Worm (Caenorhabditis elegans) whole organism, L4 larva: Measurements from ENCODE around the gene F46H5.3.
A peak's percentile ranks its signal among the peaks of the same experiment; 100 is the strongest.

Experiments used
- D1046.2 ChIP-seq: fragments of 200-800 bp; sonication (Bioruptor generic); IDR thresholded peaks from 2 replicates; pipeline ENCODE4 v1.3.6; 2022; ENCODE audit warnings: missing genetic modification characterization, missing compliant biosample characterization
- F26F4.8 ChIP-seq: fragments of 200-800 bp; sonication (Bioruptor generic); conservative IDR thresholded peaks from 2 replicates; pipeline ENCODE4 v1.3.6; 2022; ENCODE audit warnings: missing genetic modification characterization, missing compliant biosample characterization
- F37D6.2 ChIP-seq: sonication (generic microtip); optimal IDR thresholded peaks from 2 replicates; lab custom pipeline; 2016; ENCODE audit warnings: mild to moderate bottlenecking, missing genetic modification characterization, missing compliant biosample characterization
- aha-1 ChIP-seq: fragments of 150-350 bp; peaks from one replicate; lab custom pipeline; 2014; ENCODE audit warnings: missing biosample characterization, missing genetic modification characterization
- attf-4 ChIP-seq: sonication (generic microtip); optimal IDR thresholded peaks from 3 replicates; lab custom pipeline; 2017; ENCODE audit warnings: missing biosample characterization, missing genetic modification characterization
- ceh-28 ChIP-seq: fragments of 150-350 bp; optimal IDR thresholded peaks from 2 replicates; lab custom pipeline; 2014; ENCODE audit warnings: missing biosample characterization, missing genetic modification reagents, missing genetic modification characterization
- ceh-32 ChIP-seq: sonication (generic microtip); optimal IDR thresholded peaks from 2 replicates; lab custom pipeline; 2016; ENCODE audit warnings: mild to moderate bottlenecking, missing genetic modification characterization, missing compliant biosample characterization; ENCODE audit not compliant: poor library complexity
- ces-1 ChIP-seq: fragments of 150-350 bp; sonication (generic microtip); optimal IDR thresholded peaks from 4 replicates; lab custom pipeline; 2014; ENCODE audit warnings: missing biosample characterization, missing genetic modification reagents, missing genetic modification characterization
- ctbp-1 ChIP-seq: fragments of 200-800 bp; sonication (Bioruptor generic); IDR thresholded peaks from 2 replicates; pipeline ENCODE4 v1.3.6; 2022; ENCODE audit warnings: missing genetic modification reagents, missing genetic modification characterization, missing compliant biosample characterization
- daf-12 ChIP-seq: fragments of 150-350 bp; optimal IDR thresholded peaks from 2 replicates; lab custom pipeline; 2014; ENCODE audit warnings: missing biosample characterization, missing genetic modification reagents, missing genetic modification characterization
- daf-16 ChIP-seq, 3 experiments: sonication (generic microtip); optimal IDR thresholded peaks; 2 replicates each; lab custom pipeline; 2016 to 2017; ENCODE audit warnings: missing genetic modification characterization in 3 of 3, missing genetic modification reagents in 3 of 3, mild to moderate bottlenecking in 2 of 3, missing compliant biosample characterization in 2 of 3, missing biosample characterization in 1 of 3, moderate library complexity in 1 of 3
- dmd-6 ChIP-seq: fragments of 200-800 bp; sonication (Bioruptor generic); IDR thresholded peaks from 2 replicates; pipeline ENCODE4 v1.3.6; 2022; ENCODE audit warnings: missing genetic modification reagents, missing genetic modification characterization, missing compliant biosample characterization
- dve-1 ChIP-seq: sonication (generic microtip); optimal IDR thresholded peaks from 2 replicates; lab custom pipeline; 2017; ENCODE audit warnings: antibody characterized with exemption, mild to moderate bottlenecking, missing genetic modification characterization, missing compliant biosample characterization; ENCODE audit not compliant: insufficient read depth
- egl-27 ChIP-seq: sonication (generic microtip); optimal IDR thresholded peaks from 3 replicates; lab custom pipeline; 2017; ENCODE audit warnings: missing biosample characterization, missing genetic modification reagents, missing genetic modification characterization
- egl-43 ChIP-seq: fragments of 200-800 bp; sonication (Bioruptor generic); IDR thresholded peaks from 2 replicates; pipeline ENCODE4 v1.3.6; 2022; ENCODE audit warnings: missing genetic modification reagents, missing genetic modification characterization, missing compliant biosample characterization
- fkh-10 ChIP-seq: fragments of 150-350 bp; optimal IDR thresholded peaks from 2 replicates; lab custom pipeline; 2014; ENCODE audit warnings: missing biosample characterization, missing genetic modification reagents, missing genetic modification characterization
- gei-8 ChIP-seq: fragments of 200-800 bp; sonication (Bioruptor generic); optimal IDR thresholded peaks from 2 replicates; lab custom pipeline; 2018; ENCODE audit warnings: mild to moderate bottlenecking, missing genetic modification characterization, missing compliant biosample characterization
- hif-1 ChIP-seq, 2 experiments: sonication (generic microtip); optimal IDR thresholded peaks; 2 replicates each; lab custom pipeline; 2016 to 2017; ENCODE audit warnings: missing compliant biosample characterization in 2 of 2, missing genetic modification characterization in 2 of 2, missing genetic modification reagents in 2 of 2, missing genotype in 2 of 2, mild to moderate bottlenecking in 1 of 2
- hlh-11 ChIP-seq: fragments of 200-800 bp; sonication (Bioruptor generic); optimal IDR thresholded peaks from 2 replicates; lab custom pipeline; 2018; ENCODE audit warnings: mild to moderate bottlenecking, missing genetic modification characterization, missing compliant biosample characterization
- hlh-30 ChIP-seq: sonication (generic microtip); optimal IDR thresholded peaks from 2 replicates; lab custom pipeline; 2017; ENCODE audit warnings: antibody characterized with exemption, mild to moderate bottlenecking, missing genetic modification characterization, missing compliant biosample characterization; ENCODE audit not compliant: insufficient read depth
- hmg-1.1 ChIP-seq: fragments of 200-800 bp; sonication (Bioruptor generic); IDR thresholded peaks from 2 replicates; pipeline ENCODE4 v1.3.6; 2022; ENCODE audit warnings: missing genetic modification reagents, missing genetic modification characterization, missing compliant biosample characterization
- lin-1 ChIP-seq: fragments of 200-800 bp; sonication (Bioruptor generic); IDR thresholded peaks from 2 replicates; pipeline ENCODE4 v1.3.6; 2022; ENCODE audit warnings: missing genetic modification reagents, missing genetic modification characterization, missing compliant biosample characterization
- lsy-2 ChIP-seq, 2 experiments: fragments of 150-350 bp in 1 of 2; sonication (generic microtip) in 1 of 2; optimal IDR thresholded peaks; 2 replicates each; lab custom pipeline; 2014 to 2017; ENCODE audit warnings: missing biosample characterization in 2 of 2, missing genetic modification characterization in 2 of 2
- mdl-1 ChIP-seq, 2 experiments: fragments of 150-350 bp in 1 of 2; sonication (generic microtip) in 1 of 2; optimal IDR thresholded peaks; 2 replicates each; lab custom pipeline; 2014 to 2017; ENCODE audit warnings: missing biosample characterization in 2 of 2, missing genetic modification characterization in 2 of 2
- mep-1 ChIP-seq: fragments of 150-350 bp; sonication (generic microtip); optimal IDR thresholded peaks from 3 replicates; lab custom pipeline; 2014; ENCODE audit warnings: missing biosample characterization, missing genetic modification characterization
- mes-2 ChIP-seq: sonication (generic microtip); optimal IDR thresholded peaks from 2 replicates; lab custom pipeline; 2016; ENCODE audit warnings: missing genotype, mild to moderate bottlenecking, missing genetic modification characterization, missing compliant biosample characterization; ENCODE audit not compliant: poor library complexity, severe bottlenecking
- mxl-3 ChIP-seq: fragments of 200-800 bp; sonication (Bioruptor generic); optimal IDR thresholded peaks from 2 replicates; lab custom pipeline; 2018; ENCODE audit warnings: mild to moderate bottlenecking, missing genetic modification characterization, missing compliant biosample characterization
- nhr-11 ChIP-seq: fragments of 150-350 bp; optimal IDR thresholded peaks from 2 replicates; lab custom pipeline; 2014; ENCODE audit warnings: missing biosample characterization, missing genetic modification characterization
- nhr-28 ChIP-seq: fragments of 150-350 bp; optimal IDR thresholded peaks from 2 replicates; lab custom pipeline; 2014; ENCODE audit warnings: missing biosample characterization, missing genetic modification characterization
- nhr-6 ChIP-seq: fragments of 150-350 bp; optimal IDR thresholded peaks from 2 replicates; lab custom pipeline; 2014; ENCODE audit warnings: missing biosample characterization, missing genetic modification characterization
- nhr-76 ChIP-seq: fragments of 150-350 bp; optimal IDR thresholded peaks from 2 replicates; lab custom pipeline; 2014; ENCODE audit warnings: missing biosample characterization, missing genetic modification characterization
- nhr-77 ChIP-seq: fragments of 150-350 bp; optimal IDR thresholded peaks from 2 replicates; lab custom pipeline; 2014; ENCODE audit warnings: missing biosample characterization, missing genetic modification characterization
- pqm-1 ChIP-seq: sonication (generic microtip); optimal IDR thresholded peaks from 2 replicates; lab custom pipeline; 2017; ENCODE audit warnings: missing biosample characterization, missing genetic modification characterization
- rbr-2 ChIP-seq: sonication (generic microtip); optimal IDR thresholded peaks from 2 replicates; lab custom pipeline; 2016; ENCODE audit warnings: missing genotype, missing genetic modification characterization, missing compliant biosample characterization
- sdz-12 ChIP-seq: fragments of 200-800 bp; sonication (Bioruptor generic); optimal IDR thresholded peaks from 2 replicates; lab custom pipeline; 2018; ENCODE audit warnings: mild to moderate bottlenecking, missing genetic modification characterization, missing compliant biosample characterization
- set-16 ChIP-seq: fragments of 200-800 bp; sonication (Bioruptor generic); IDR thresholded peaks from 2 replicates; pipeline ENCODE4 v1.3.6; 2022; ENCODE audit warnings: missing genetic modification reagents, missing genetic modification characterization, missing compliant biosample characterization
- snpc-1.2 ChIP-seq: fragments of 200-800 bp; sonication (Bioruptor generic); IDR thresholded peaks from 2 replicates; pipeline ENCODE4 v1.3.6; 2022; ENCODE audit warnings: missing genetic modification reagents, missing genetic modification characterization, missing compliant biosample characterization
- spr-1 ChIP-seq: sonication (generic microtip); optimal IDR thresholded peaks from 2 replicates; lab custom pipeline; 2016; ENCODE audit warnings: mild to moderate bottlenecking, missing genetic modification characterization, missing compliant biosample characterization
- unc-39 ChIP-seq: sonication (generic microtip); optimal IDR thresholded peaks from 2 replicates; lab custom pipeline; 2017; ENCODE audit warnings: missing biosample characterization, missing genetic modification characterization
- unc-62 ChIP-seq, 3 experiments: fragments of 150-350 bp in 1 of 3; sonication (generic microtip); optimal IDR thresholded peaks in 2 of 3; peaks in 1 of 3; 1 replicate in 1 of 3; 2 replicates in 2 of 3; lab custom pipeline; 2014 to 2017; ENCODE audit warnings: missing biosample characterization in 3 of 3, missing genetic modification characterization in 3 of 3, missing genetic modification reagents in 3 of 3, missing genotype in 1 of 3
- vab-7 ChIP-seq: fragments of 200-800 bp; sonication (Bioruptor generic); IDR thresholded peaks from 2 replicates; pipeline ENCODE4 v1.3.6; 2022; ENCODE audit warnings: missing genetic modification reagents, missing genetic modification characterization, missing compliant biosample characterization
- zip-11 ChIP-seq: fragments of 200-800 bp; sonication (Bioruptor generic); IDR thresholded peaks from 2 replicates; pipeline ENCODE4 v1.3.6; 2022; ENCODE audit warnings: missing genetic modification characterization, missing compliant biosample characterization
- ztf-7 ChIP-seq: fragments of 150-350 bp; optimal IDR thresholded peaks from 2 replicates; lab custom pipeline; 2014; ENCODE audit warnings: missing biosample characterization, missing genetic modification characterization

The F46H5.3 gene

DNA sequence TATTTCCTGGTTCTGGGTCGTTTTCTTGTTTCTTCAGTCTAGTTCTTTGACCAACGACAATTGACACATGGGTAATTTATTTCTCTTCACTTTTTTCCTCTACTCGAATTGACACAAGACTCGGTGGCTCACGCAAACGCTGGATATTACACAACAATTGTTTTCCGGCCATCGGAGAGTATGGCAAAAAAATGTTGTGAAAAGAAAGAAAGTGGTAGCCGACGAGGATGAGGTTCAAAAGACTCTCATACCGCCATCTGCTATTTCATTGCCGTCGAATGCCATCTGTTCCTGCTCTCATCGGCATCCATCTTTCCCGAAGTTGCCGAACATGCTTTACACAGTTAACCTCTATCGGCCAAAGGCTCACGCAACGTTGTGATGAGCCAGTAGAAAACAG lies 1.7 kb downstream of the F46H5.3 start:
- TF ChIP-seq F26F4.8 (GFP tag; lab: Robert Waterston, UW) (no peak), hlh-30 (peak; percentile 26), daf-16 (GFP tag; optimal IDR thresholded peaks at IDR 0.05; lab: Kevin White, UChicago) (peak in 1 of 2 experiments; percentile 90), daf-16 (tag; optimal IDR thresholded peaks at IDR 0.05; lab: Kevin White, UChicago) (no peak), hlh-11 (tag; lab: Kevin White, UChicago) (peak; percentile 70), daf-12 (tag; lab: Kevin White, UChicago) (no peak), unc-62 (GFP tag; optimal IDR thresholded peaks at IDR 0.05 in 1 of 2; lab: Kevin White, UChicago) (peak in 1 of 2 experiments; percentile 96), unc-62 (tag; optimal IDR thresholded peaks at IDR 0.05; lab: Kevin White, UChicago) (no peak), nhr-11 (peak; percentile 63)

DNA sequence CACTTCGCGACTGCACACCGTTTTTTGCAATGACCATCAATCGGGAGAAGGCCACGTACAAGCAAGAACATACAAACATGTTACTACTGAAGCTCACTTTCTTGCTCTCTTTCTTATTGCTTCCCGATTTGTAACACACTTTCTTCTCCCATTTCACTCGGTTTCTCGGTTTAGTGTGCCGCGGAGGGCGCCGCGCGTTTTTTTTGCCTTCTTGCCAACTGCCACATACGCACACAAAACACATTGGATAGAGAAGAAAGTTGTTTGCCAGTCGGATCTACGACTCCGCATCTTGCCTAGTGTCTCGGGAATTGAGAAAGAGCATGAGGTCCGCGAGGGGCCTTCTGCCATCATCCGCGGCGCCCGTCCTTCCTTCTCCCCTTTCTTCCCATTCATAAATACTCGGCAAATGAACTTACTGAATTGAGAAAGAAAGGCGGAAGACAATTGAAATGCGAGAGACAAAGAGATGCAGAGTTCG lies 3.7 kb downstream of the F46H5.3 start:
- TF ChIP-seq pqm-1 (tag; lab: Kevin White, UChicago) (peak; percentile 47), nhr-76 (tag; lab: Kevin White, UChicago) (no peak), daf-16 (GFP tag; optimal IDR thresholded peaks at IDR 0.05; lab: Kevin White, UChicago) (peak in 1 of 2 experiments; percentile 36), daf-16 (tag; optimal IDR thresholded peaks at IDR 0.05; lab: Kevin White, UChicago) (peak; percentile 64), hmg-1.1 (GFP tag; lab: Robert Waterston, UW) (peak; percentile 79), lsy-2 (tag; optimal IDR thresholded peaks at IDR 0.05; lab: Kevin White, UChicago) (peak in 1 of 2 experiments; percentile 29), zip-11 (GFP tag; lab: Robert Waterston, UW) (no peak), mep-1 (tag; lab: Kevin White, UChicago) (peak; percentile 81), hlh-11 (tag; lab: Kevin White, UChicago) (peak; percentile 70), ctbp-1 (GFP tag; lab: Robert Waterston, UW) (peak; percentile 59; the same call in 1 of the 2 replicates), dmd-6 (GFP tag; lab: Robert Waterston, UW) (peak; percentile 51; the same call in 1 of the 2 replicates), nhr-6 (tag; lab: Kevin White, UChicago) (peak; percentile 37), spr-1 (tag; lab: Kevin White, UChicago) (peak; percentile 3), unc-39 (tag; lab: Kevin White, UChicago) (no peak), F37D6.2 (tag; lab: Kevin White, UChicago) (peak; percentile 74), sdz-12 (GFP tag; lab: Kevin White, UChicago) (no peak), vab-7 (GFP tag; lab: Robert Waterston, UW) (no peak), fkh-10 (GFP tag; lab: Kevin White, UChicago) (peak; percentile 98), ces-1 (GFP tag; lab: Kevin White, UChicago) (peak; percentile 34), gei-8 (GFP tag; lab: Kevin White, UChicago) (no peak), attf-4 (peak; percentile 14), hif-1 (tag; optimal IDR thresholded peaks at IDR 0.05; lab: Kevin White, UChicago) (peak in 1 of 2 experiments; percentile 78), egl-43 (GFP tag; lab: Robert Waterston, UW) (peak; percentile 49; the same call in 1 of the 2 replicates), D1046.2 (GFP tag; lab: Robert Waterston, UW) (no peak), snpc-1.2 (GFP tag; lab: Robert Waterston, UW) (peak; percentile 30; the same call in 1 of the 2 replicates), ceh-32 (no peak), mes-2 (tag; lab: Kevin White, UChicago) (peak; percentile 7), ceh-28 (no peak), mxl-3 (GFP tag; lab: Kevin White, UChicago) (peak; percentile 19), nhr-11 (peak; percentile 25), nhr-28 (tag; lab: Kevin White, UChicago) (peak; percentile 59), set-16 (GFP tag; lab: Robert Waterston, UW) (peak; percentile 60), aha-1 (peak; percentile 99), ztf-7 (tag; lab: Kevin White, UChicago) (peak; percentile 12), dve-1 (tag; lab: Kevin White, UChicago) (peak; percentile 12), egl-27 (tag; lab: Kevin White, UChicago) (no peak), nhr-77 (tag; lab: Kevin White, UChicago) (peak; percentile 33), hlh-30 (peak; percentile 37), mdl-1 (tag; optimal IDR thresholded peaks at IDR 0.05; lab: Kevin White, UChicago) (peak in 1 of 2 experiments; percentile 37), lin-1 (GFP tag; lab: Robert Waterston, UW) (0 out of 2 replicates have a peak, but pooled peaks have one; percentile 22), rbr-2 (tag; lab: Kevin White, UChicago) (peak; percentile 68)
